Worm (Caenorhabditis elegans) whole organism, late embryonic: ENCODE results near the gene clec-187.

Source experiments
- C38D4.7 ChIP-seq: fragments of 200-800 bp; sonication (Bioruptor generic); optimal IDR thresholded peaks from 2 replicates; lab custom pipeline; 2018; ENCODE audit warnings: mild to moderate bottlenecking, missing genetic modification characterization, moderate library complexity, missing compliant biosample characterization
- F13H6.1 ChIP-seq: sonication (generic microtip); optimal IDR thresholded peaks from 2 replicates; lab custom pipeline; 2016; ENCODE audit warnings: missing genetic modification characterization, missing compliant biosample characterization
- K02D7.2 ChIP-seq: sonication (generic microtip); optimal IDR thresholded peaks from 2 replicates; lab custom pipeline; 2017; ENCODE audit warnings: mild to moderate bottlenecking, missing genetic modification characterization, missing compliant biosample characterization
- T23F11.4 ChIP-seq: fragments of 200-800 bp; sonication (Bioruptor generic); optimal IDR thresholded peaks from 2 replicates; lab custom pipeline; 2018; ENCODE audit warnings: mild to moderate bottlenecking, missing genetic modification characterization, missing compliant biosample characterization
- Y22D7AL.16 ChIP-seq: sonication (generic microtip); optimal IDR thresholded peaks from 2 replicates; lab custom pipeline; 2016; ENCODE audit warnings: missing genetic modification characterization, missing compliant biosample characterization
- ahr-1 ChIP-seq: sonication (generic microtip); optimal IDR thresholded peaks from 2 replicates; lab custom pipeline; 2016; ENCODE audit warnings: missing genetic modification characterization, missing compliant biosample characterization
- ama-1 ChIP-seq: fragments of 150-350 bp; optimal IDR thresholded peaks from 2 replicates; lab custom pipeline; 2014
- ceh-18 ChIP-seq: sonication (generic microtip); optimal IDR thresholded peaks from 2 replicates; lab custom pipeline; 2016; ENCODE audit warnings: missing genetic modification characterization, missing compliant biosample characterization
- ceh-19 ChIP-seq: fragments of 200-800 bp; sonication (Bioruptor generic); optimal IDR thresholded peaks from 2 replicates; lab custom pipeline; 2018; ENCODE audit warnings: mild to moderate bottlenecking, missing genetic modification characterization, missing compliant biosample characterization
- ceh-22 ChIP-seq: sonication (generic microtip); optimal IDR thresholded peaks from 2 replicates; lab custom pipeline; 2017; ENCODE audit warnings: missing biosample characterization, missing genetic modification characterization
- ceh-24 ChIP-seq: sonication (generic microtip); optimal IDR thresholded peaks from 2 replicates; lab custom pipeline; 2016; ENCODE audit warnings: mild to moderate bottlenecking, missing genetic modification characterization, missing compliant biosample characterization
- ceh-30 ChIP-seq: fragments of 150-350 bp; optimal IDR thresholded peaks from 2 replicates; lab custom pipeline; 2014; ENCODE audit warnings: missing biosample characterization, missing genetic modification characterization
- ceh-31 ChIP-seq: sonication (generic microtip); optimal IDR thresholded peaks from 2 replicates; lab custom pipeline; 2016; ENCODE audit warnings: missing genetic modification characterization, missing compliant biosample characterization
- ceh-34 ChIP-seq: sonication (generic microtip); optimal IDR thresholded peaks from 2 replicates; lab custom pipeline; 2016; ENCODE audit warnings: mild to moderate bottlenecking, missing genetic modification characterization, missing compliant biosample characterization
- ceh-45 ChIP-seq: fragments of 200-800 bp; sonication (Bioruptor generic); IDR thresholded peaks from 2 replicates; pipeline ENCODE4 v1.3.6; 2022; ENCODE audit warnings: missing genetic modification reagents, missing genetic modification characterization, missing compliant biosample characterization
- ceh-48 ChIP-seq: sonication (generic microtip); optimal IDR thresholded peaks from 2 replicates; lab custom pipeline; 2016; ENCODE audit warnings: missing genetic modification characterization, inconsistent platforms, missing compliant biosample characterization
- che-1 ChIP-seq: sonication (generic microtip); optimal IDR thresholded peaks from 2 replicates; lab custom pipeline; 2016; ENCODE audit warnings: mild to moderate bottlenecking, missing genetic modification characterization, missing compliant biosample characterization
- elt-2 ChIP-seq: sonication (generic microtip); optimal IDR thresholded peaks from 2 replicates; lab custom pipeline; 2016; ENCODE audit warnings: missing genetic modification reagents, missing genetic modification characterization, missing compliant biosample characterization
- eyg-1 ChIP-seq: sonication (generic microtip); optimal IDR thresholded peaks from 2 replicates; lab custom pipeline; 2016; ENCODE audit warnings: missing genotype, missing genetic modification characterization, missing compliant biosample characterization
- gmeb-2 ChIP-seq: sonication (generic microtip); optimal IDR thresholded peaks from 2 replicates; lab custom pipeline; 2016; ENCODE audit warnings: missing genetic modification characterization, inconsistent platforms, missing compliant biosample characterization
- hlh-13 ChIP-seq: fragments of 200-800 bp; sonication (Bioruptor generic); optimal IDR thresholded peaks from 2 replicates; lab custom pipeline; 2018; ENCODE audit warnings: mild to moderate bottlenecking, missing genetic modification characterization, missing compliant biosample characterization
- hlh-30 ChIP-seq: sonication (generic microtip); optimal IDR thresholded peaks from 2 replicates; lab custom pipeline; 2017; ENCODE audit warnings: antibody characterized with exemption, missing genetic modification characterization, missing compliant biosample characterization; ENCODE audit not compliant: insufficient read depth
- hlh-6 ChIP-seq: sonication (generic microtip); optimal IDR thresholded peaks from 2 replicates; lab custom pipeline; 2016; ENCODE audit warnings: missing genotype, missing genetic modification characterization, missing compliant biosample characterization
- hlh-8 ChIP-seq: sonication (generic microtip); optimal IDR thresholded peaks from 2 replicates; lab custom pipeline; 2016; ENCODE audit warnings: missing genotype, missing genetic modification characterization, missing compliant biosample characterization
- lin-11 ChIP-seq: fragments of 200-800 bp; sonication (Bioruptor generic); optimal IDR thresholded peaks from 2 replicates; lab custom pipeline; 2018; ENCODE audit warnings: mild to moderate bottlenecking, missing genetic modification characterization, missing compliant biosample characterization
- madf-2 ChIP-seq: sonication (generic microtip); optimal IDR thresholded peaks from 2 replicates; lab custom pipeline; 2017; ENCODE audit warnings: missing genetic modification characterization, missing compliant biosample characterization
- nhr-11 ChIP-seq: fragments of 150-350 bp; optimal IDR thresholded peaks from 2 replicates; lab custom pipeline; 2014; ENCODE audit warnings: missing biosample characterization, missing genetic modification characterization
- npax-4 ChIP-seq: sonication (generic microtip); optimal IDR thresholded peaks from 2 replicates; lab custom pipeline; 2016; ENCODE audit warnings: missing genetic modification characterization, missing compliant biosample characterization
- odd-2 ChIP-seq: sonication (generic microtip); optimal IDR thresholded peaks from 2 replicates; lab custom pipeline; 2017; ENCODE audit warnings: antibody characterized with exemption, mild to moderate bottlenecking, missing genetic modification characterization, missing compliant biosample characterization
- pag-3 ChIP-seq: sonication (generic microtip); optimal IDR thresholded peaks from 2 replicates; lab custom pipeline; 2016; ENCODE audit warnings: missing compliant biosample characterization, missing genetic modification characterization, borderline replicate concordance
- pha-2 ChIP-seq: sonication (generic microtip); optimal IDR thresholded peaks from 2 replicates; lab custom pipeline; 2017; ENCODE audit warnings: mild to moderate bottlenecking, missing genetic modification characterization, missing compliant biosample characterization
- pha-4 ChIP-seq: fragments of 150-350 bp; optimal IDR thresholded peaks from 2 replicates; lab custom pipeline; 2018; ENCODE audit warnings: missing biosample characterization, missing genetic modification reagents, missing genetic modification characterization
- pqm-1 ChIP-seq: sonication (generic microtip); optimal IDR thresholded peaks from 2 replicates; lab custom pipeline; 2016; ENCODE audit warnings: missing genetic modification characterization, missing compliant biosample characterization
- pros-1 ChIP-seq: fragments of 150-350 bp; optimal IDR thresholded peaks from 2 replicates; lab custom pipeline; 2014; ENCODE audit warnings: missing biosample characterization, missing genetic modification reagents, missing genetic modification characterization
- rnt-1 ChIP-seq: sonication (generic microtip); optimal IDR thresholded peaks from 2 replicates; lab custom pipeline; 2016; ENCODE audit warnings: missing genetic modification characterization, missing compliant biosample characterization
- sox-2 ChIP-seq: fragments of 200-800 bp; sonication (Bioruptor generic); IDR thresholded peaks from 2 replicates; pipeline ENCODE4 v1.3.6; 2022; ENCODE audit warnings: missing genetic modification reagents, missing genetic modification characterization, missing compliant biosample characterization
- sox-4 ChIP-seq: sonication (generic microtip); optimal IDR thresholded peaks from 2 replicates; lab custom pipeline; 2017; ENCODE audit warnings: mild to moderate bottlenecking, missing genetic modification characterization, inconsistent platforms, missing compliant biosample characterization
- tbx-7 ChIP-seq: sonication (generic microtip); optimal IDR thresholded peaks from 2 replicates; lab custom pipeline; 2016; ENCODE audit warnings: missing genotype, missing genetic modification characterization, missing compliant biosample characterization
- unc-3 ChIP-seq, 2 experiments: fragments of 200-800 bp in 1 of 2; sonication (Bioruptor generic) in 1 of 2; sonication (generic microtip) in 1 of 2; conservative IDR thresholded peaks in 1 of 2; optimal IDR thresholded peaks in 1 of 2; 2 replicates each; pipeline versions ENCODE4 v1.3.6 to Lab custom; 2016 to 2022; ENCODE audit warnings: missing compliant biosample characterization in 2 of 2, missing genetic modification characterization in 2 of 2, missing genetic modification reagents in 1 of 2
- unc-55 ChIP-seq: sonication (generic microtip); optimal IDR thresholded peaks from 2 replicates; lab custom pipeline; 2017; ENCODE audit warnings: missing biosample characterization, missing genetic modification reagents, missing genetic modification characterization
- unc-86 ChIP-seq: sonication (generic microtip); optimal IDR thresholded peaks from 2 replicates; lab custom pipeline; 2016; ENCODE audit warnings: missing genetic modification characterization, missing compliant biosample characterization
- zip-5 ChIP-seq: sonication (generic microtip); optimal IDR thresholded peaks from 2 replicates; lab custom pipeline; 2016; ENCODE audit warnings: missing genetic modification characterization, missing compliant biosample characterization
- ztf-16 ChIP-seq: sonication (generic microtip); optimal IDR thresholded peaks from 2 replicates; lab custom pipeline; 2017; ENCODE audit warnings: missing genetic modification characterization, missing compliant biosample characterization

Gene clec-187

ce11 chrIV:12871445-12871947 lies at the start of gene clec-187:
TSS of gene clec-187 (minus strand) at chrIV:12871495.
- no peak for TF ChIP-seq unc-55 (GFP tag; lab: Kevin White, UChicago)
- TF ChIP-seq gmeb-2 (tag; lab: Kevin White, UChicago): no peak
- TF ChIP-seq che-1: no peak
- no peak for TF ChIP-seq hlh-13 (GFP tag; lab: Kevin White, UChicago)
- TF ChIP-seq ceh-48 (tag; lab: Kevin White, UChicago): no peak
- no peak for TF ChIP-seq ztf-16
- no peak for TF ChIP-seq unc-86
- no peak for TF ChIP-seq pag-3
- TF ChIP-seq npax-4 (tag; lab: Kevin White, UChicago): no peak
- TF ChIP-seq ahr-1 (tag; lab: Kevin White, UChicago): no peak
- no peak for TF ChIP-seq pha-2 (tag; lab: Kevin White, UChicago)
- no peak for TF ChIP-seq nhr-11 (tag; lab: Kevin White, UChicago)
- no peak for TF ChIP-seq ceh-45 (GFP tag; lab: Robert Waterston, UW)
- TF ChIP-seq hlh-6 (tag; lab: Kevin White, UChicago): no peak

ce11 chrIV:12921027-12921426 lies 49.7 kb upstream of the clec-187 start, which contains the start of gene C32H11.4:
TSS of gene C32H11.4 (plus strand) at chrIV:12921264.
- TF ChIP-seq hlh-8: no peak
- no peak for TF ChIP-seq ceh-30 (tag; lab: Kevin White, UChicago)
- no peak for TF ChIP-seq madf-2 (tag; lab: Kevin White, UChicago)
- no peak for TF ChIP-seq sox-4
- TF ChIP-seq ceh-22 (tag; lab: Kevin White, UChicago): no peak
- TF ChIP-seq ceh-45 (GFP tag; lab: Robert Waterston, UW): no peak
- no peak for TF ChIP-seq tbx-7
- no peak for TF ChIP-seq lin-11 (tag; lab: Kevin White, UChicago)
- no peak for TF ChIP-seq odd-2 (tag; lab: Kevin White, UChicago)
- no peak for TF ChIP-seq Y22D7AL.16 (tag; lab: Kevin White, UChicago)
- no peak for TF ChIP-seq che-1
- no peak for TF ChIP-seq ama-1 (lab: Kevin White, UChicago)
- TF ChIP-seq sox-2 (GFP tag; lab: Robert Waterston, UW): no peak
- no peak for TF ChIP-seq T23F11.4 (GFP tag; lab: Kevin White, UChicago)

ce11 chrIV:12920553-12920952 lies 49.3 kb upstream of the clec-187 start:
- no peak for TF ChIP-seq pros-1 (tag; lab: Kevin White, UChicago)
- TF ChIP-seq eyg-1 (tag; lab: Kevin White, UChicago): no peak
- no peak for TF ChIP-seq ceh-18 (tag; lab: Kevin White, UChicago)
- TF ChIP-seq ceh-34: no peak
- TF ChIP-seq hlh-30 (tag; lab: Kevin White, UChicago): no peak
- TF ChIP-seq ceh-30 (tag; lab: Kevin White, UChicago): no peak
- no peak for TF ChIP-seq pha-4
- no peak for TF ChIP-seq ceh-48 (tag; lab: Kevin White, UChicago)
- no peak for TF ChIP-seq ceh-45 (GFP tag; lab: Robert Waterston, UW)
- TF ChIP-seq ceh-24: no peak
- TF ChIP-seq odd-2 (tag; lab: Kevin White, UChicago): no peak
- TF ChIP-seq tbx-7: no peak
- TF ChIP-seq Y22D7AL.16 (tag; lab: Kevin White, UChicago): no peak
- no peak for TF ChIP-seq elt-2 (tag; lab: Kevin White, UChicago)
- no peak for TF ChIP-seq K02D7.2 (tag; lab: Kevin White, UChicago)
- TF ChIP-seq ceh-31: no peak
- no peak for TF ChIP-seq pag-3

ce11 chrIV:12918256-12918655 lies 47.0 kb upstream of the clec-187 start, which contains the start of gene C32H11.3:
TSS of gene C32H11.3 (plus strand) at chrIV:12918556.
- TF ChIP-seq unc-3 (GFP tag; conservative IDR thresholded peaks at IDR 0.05; lab: Robert Waterston, UW) (no peak), unc-3 (tag; optimal IDR thresholded peaks at IDR 0.05; lab: Kevin White, UChicago) (no peak), F13H6.1 (tag; lab: Kevin White, UChicago) (no peak), ceh-30 (tag; lab: Kevin White, UChicago) (no peak), ceh-19 (GFP tag; lab: Kevin White, UChicago) (no peak), hlh-30 (tag; lab: Kevin White, UChicago) (no peak), odd-2 (tag; lab: Kevin White, UChicago) (no peak), zip-5 (tag; lab: Kevin White, UChicago) (no peak), ceh-31 (no peak), C38D4.7 (GFP tag; lab: Kevin White, UChicago) (no peak), pros-1 (tag; lab: Kevin White, UChicago) (no peak), pqm-1 (tag; lab: Kevin White, UChicago) (no peak), rnt-1 (no peak), pha-2 (tag; lab: Kevin White, UChicago) (no peak)
